Fruit fly (Drosophila melanogaster) whole organism, embryonic: ENCODE data around the gene CG13893.

Source experiments
- CG34422 ChIP-seq: fragments of 200-800 bp; sonication (Bioruptor generic); IDR thresholded peaks from 3 replicates; pipeline ENCODE4 v1.3.6; 2022; ENCODE audit warnings: missing biosample characterization, missing genetic modification characterization
- CG5953 ChIP-seq: fragments of 200-800 bp; sonication (Bioruptor generic); IDR thresholded peaks from 2 replicates; pipeline ENCODE4 v1.3.6; 2022; ENCODE audit warnings: missing biosample characterization, missing genetic modification characterization
- CoRest ChIP-seq: fragments of 200-800 bp; sonication (Bioruptor generic); optimal IDR thresholded peaks from 3 replicates; lab custom pipeline; 2018; ENCODE audit warnings: missing biosample characterization, mild to moderate bottlenecking, missing genetic modification characterization, moderate library complexity
- crol ChIP-seq: fragments of 200-800 bp; sonication (Bioruptor generic); IDR thresholded peaks from 2 replicates; pipeline ENCODE4 v1.3.6; 2022; ENCODE audit warnings: missing biosample characterization, missing genetic modification characterization
- lilli ChIP-seq: fragments of 200-800 bp; sonication (Bioruptor generic); optimal IDR thresholded peaks from 3 replicates; lab custom pipeline; 2016; ENCODE audit warnings: missing biosample characterization, missing genetic modification characterization
- psq ChIP-seq: fragments of 200-800 bp; sonication (Bioruptor generic); optimal IDR thresholded peaks from 2 replicates; lab custom pipeline; 2017; ENCODE audit warnings: missing biosample characterization, missing genetic modification characterization
- tio ChIP-seq: fragments of 200-800 bp; sonication (Bioruptor generic); optimal IDR thresholded peaks from 2 replicates; lab custom pipeline; 2017; ENCODE audit warnings: missing biosample characterization, missing genetic modification characterization, inconsistent platforms

dm6 chr3L:587827-588226 lies 16.0 kb downstream of the CG13893 start:
- TF ChIP-seq tio (no peak), CG5953 (no peak), CoRest (tag; lab: Kevin White, UChicago) (no peak), CG34422 (GFP tag; lab: Robert Waterston, UW) (no peak), crol (GFP tag; lab: Robert Waterston, UW) (peak; percentile 54; the same call in 1 of the 2 replicates), lilli (GFP tag; lab: Kevin White, UChicago) (no peak), psq (GFP tag; lab: Kevin White, UChicago) (no peak)
